Fruit fly (Drosophila melanogaster) whole organism, wandering third instar larva: ENCODE results near the gene SCCRO4.

Experiments used
- Abd-B ChIP-seq: fragments of >200 bp; optimal IDR thresholded peaks from 2 replicates; lab custom pipeline; 2017; ENCODE audit warnings: missing biosample characterization, missing genetic modification characterization
- CG9705 ChIP-seq: fragments of 200-800 bp; sonication (Bioruptor generic); optimal IDR thresholded peaks from 2 replicates; lab custom pipeline; 2018; ENCODE audit warnings: missing biosample characterization, mild to moderate bottlenecking, missing genetic modification characterization
- HLH106 ChIP-seq: fragments of 200-800 bp; optimal IDR thresholded peaks from 3 replicates; lab custom pipeline; 2019; ENCODE audit warnings: missing biosample characterization, mild to moderate bottlenecking, missing genetic modification characterization, moderate library complexity
- Hnf4 ChIP-seq: fragments of 200-800 bp; sonication (Bioruptor generic); optimal IDR thresholded peaks from 2 replicates; lab custom pipeline; 2016; ENCODE audit warnings: missing biosample characterization, mild to moderate bottlenecking, missing genetic modification characterization
- Hr78 ChIP-seq: fragments of >200 bp; optimal IDR thresholded peaks from 2 replicates; lab custom pipeline; 2017; ENCODE audit warnings: missing biosample characterization, missing genetic modification characterization
- Hr83 ChIP-seq: fragments of 200-300 bp; sonication (Bioruptor generic); optimal IDR thresholded peaks from 2 replicates; lab custom pipeline; 2016; ENCODE audit warnings: missing biosample characterization, mild to moderate bottlenecking, missing genetic modification characterization, moderate library complexity; ENCODE audit not compliant: poor library complexity, severe bottlenecking
- Jra ChIP-seq: sonication (Bioruptor generic); optimal IDR thresholded peaks from 2 replicates; lab custom pipeline; 2016; ENCODE audit warnings: missing biosample characterization, missing genetic modification characterization
- Rel ChIP-seq, 2 experiments: fragments of 200-800 bp; sonication (Bioruptor generic) in 1 of 2; optimal IDR thresholded peaks; 2 replicates in 1 of 2; 3 replicates in 1 of 2; lab custom pipeline; 2016 to 2019; ENCODE audit warnings: mild to moderate bottlenecking in 2 of 2, missing biosample characterization in 2 of 2, missing genetic modification characterization in 2 of 2, moderate library complexity in 1 of 2
- br ChIP-seq: fragments of 200-800 bp; sonication (Bioruptor generic); optimal IDR thresholded peaks from 2 replicates; lab custom pipeline; 2016; ENCODE audit warnings: missing biosample characterization, missing genetic modification characterization
- foxo ChIP-seq, 2 experiments: fragments of 200-800 bp; sonication (Bioruptor generic); optimal IDR thresholded peaks; 2 replicates in 1 of 2; 3 replicates in 1 of 2; lab custom pipeline; 2016 to 2017; ENCODE audit warnings: missing biosample characterization in 2 of 2, missing genetic modification characterization in 2 of 2
- h ChIP-seq: fragments of 200-800 bp; sonication (Bioruptor generic); optimal IDR thresholded peaks from 3 replicates; lab custom pipeline; 2016; ENCODE audit warnings: missing biosample characterization, mild to moderate bottlenecking, missing genetic modification characterization
- sv ChIP-seq: fragments of 200-800 bp; sonication (Bioruptor generic); optimal IDR thresholded peaks from 3 replicates; lab custom pipeline; 2016; ENCODE audit warnings: missing biosample characterization, missing genetic modification characterization
- usp ChIP-seq: fragments of >200 bp; optimal IDR thresholded peaks from 2 replicates; lab custom pipeline; 2017; ENCODE audit warnings: missing biosample characterization, missing genetic modification characterization

SCCRO4 gene

DNA sequence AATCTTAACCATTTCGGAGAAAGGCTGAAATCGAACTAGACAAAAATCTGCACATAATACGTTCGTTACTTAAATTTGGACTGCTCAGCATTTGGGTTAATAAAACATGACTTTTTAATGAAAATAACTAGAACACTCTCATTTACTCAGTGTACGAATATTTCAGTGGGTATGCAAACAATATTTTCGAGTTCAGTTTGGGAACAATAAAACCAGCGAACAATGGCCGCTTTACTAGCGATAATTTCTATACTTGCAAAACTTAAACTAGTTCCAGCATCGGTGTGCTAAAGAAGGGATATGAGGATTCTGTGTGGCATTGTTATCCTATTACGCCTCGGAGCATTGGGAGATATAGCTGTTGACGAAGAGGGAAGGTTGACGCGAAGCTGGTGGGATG, 59.0 kb downstream of the SCCRO4 start, which contains the start of gene CG5665:
CG5665 (plus strand) TSS at position 301 of the 400 bp plus-strand sequence.
- TF ChIP-seq Rel (GFP tag; optimal IDR thresholded peaks at IDR 0.05; lab: Kevin White, UChicago) (no peak), Rel (tag; optimal IDR thresholded peaks at IDR 0.05; lab: Kevin White, UChicago) (no peak), HLH106 (tag; lab: Kevin White, UChicago) (no peak), sv (GFP tag; lab: Kevin White, UChicago) (no peak), br (GFP tag; lab: Kevin White, UChicago) (no peak), Hnf4 (no peak), Abd-B (GFP tag; lab: Kevin White, UChicago) (no peak), Hr78 (GFP tag; lab: Kevin White, UChicago) (no peak), Jra (GFP tag; lab: Kevin White, UChicago) (no peak), h (GFP tag; lab: Kevin White, UChicago) (no peak), CG9705 (GFP tag; lab: Kevin White, UChicago) (no peak), foxo (GFP tag; optimal IDR thresholded peaks at IDR 0.05; lab: Kevin White, UChicago) (no peak), usp (GFP tag; lab: Kevin White, UChicago) (no peak), Hr83 (GFP tag; lab: Kevin White, UChicago) (no peak)
- TF ChIP-seq, all 38 proteins: peak for 0
